Fruit fly (Drosophila melanogaster) ovary, adult (tissue): ENCODE results near the gene CG15429.

Experiments
- CG17801 ChIP-seq: fragments of 200-800 bp; optimal IDR thresholded peaks from 2 replicates; lab custom pipeline; 2019; ENCODE audit warnings: missing biosample characterization, mild to moderate bottlenecking, missing genetic modification characterization, moderate library complexity; ENCODE audit not compliant: partially characterized antibody

CG15429 gene

DNA sequence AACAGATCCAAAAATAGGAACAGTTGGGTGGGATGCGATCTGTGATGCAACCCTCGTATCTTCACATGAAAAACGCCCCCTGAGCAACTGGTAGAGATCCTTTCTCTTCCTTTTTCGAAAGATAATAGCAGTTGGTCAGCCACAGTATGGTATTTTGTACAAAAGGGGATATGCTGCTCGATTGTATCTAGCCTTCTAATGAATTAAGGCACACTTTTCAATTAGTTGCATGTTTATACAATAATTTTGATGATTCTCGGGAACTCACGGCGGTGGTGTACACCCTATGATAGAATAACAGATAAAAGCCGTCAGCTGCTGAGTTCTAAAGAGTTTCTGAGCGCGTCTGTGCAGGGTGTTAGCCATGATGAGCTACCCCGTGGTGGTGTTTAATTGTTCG lies 3.1 kb upstream of the CG15429 start:
- no peak for TF ChIP-seq CG17801 (GFP tag; lab: Kevin White, UChicago)

DNA sequence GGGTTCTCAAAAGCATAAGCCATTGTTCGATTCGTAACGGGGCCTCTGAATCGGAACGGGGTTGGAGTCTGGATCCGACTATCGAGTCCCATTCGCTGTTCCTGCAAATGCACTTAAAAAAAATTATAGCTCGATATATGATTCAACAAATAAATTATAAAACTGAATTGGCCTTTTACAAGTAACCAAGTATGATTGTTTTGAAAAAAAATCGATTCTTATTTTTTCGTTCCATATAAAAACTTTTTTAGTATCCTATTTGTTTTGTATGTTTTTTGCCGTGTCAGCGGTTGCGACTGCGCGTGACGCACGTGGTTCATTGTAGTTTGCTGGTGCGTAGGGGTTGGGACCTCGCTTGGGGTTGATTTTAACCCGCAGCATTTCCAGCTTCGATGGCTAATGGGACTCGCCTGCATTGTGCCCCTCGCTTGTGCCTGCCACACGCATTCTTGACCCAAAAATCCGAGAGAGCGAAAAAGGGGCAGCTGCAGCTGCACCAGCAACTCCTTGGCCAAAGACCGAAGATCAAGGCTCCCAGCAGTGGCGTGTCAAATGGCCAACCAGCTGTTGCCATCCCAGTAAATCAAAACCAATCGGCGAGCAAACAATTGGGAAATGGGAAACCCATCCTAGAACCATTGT lies 2.0 kb upstream of the CG15429 start:
- TF ChIP-seq CG17801 (GFP tag; lab: Kevin White, UChicago): no peak

DNA sequence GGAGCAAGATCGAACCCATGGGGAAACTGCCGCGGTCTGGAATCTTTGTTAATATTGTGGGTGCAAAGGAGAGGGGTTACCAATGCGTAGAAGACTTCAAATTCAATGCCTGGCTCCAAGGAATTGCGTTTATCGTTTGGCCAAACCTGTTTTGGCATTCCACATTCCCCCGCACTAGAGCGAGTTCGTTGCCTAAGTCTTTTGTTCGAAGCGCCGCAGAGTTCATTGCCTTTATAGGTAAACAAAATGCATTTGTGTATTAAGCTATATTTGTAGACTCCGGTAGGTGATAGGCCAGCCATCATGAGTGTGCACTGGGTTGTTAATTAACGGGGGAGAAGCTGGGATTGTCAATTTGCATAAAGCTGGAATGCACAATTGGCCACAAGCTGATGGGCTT lies 2.3 kb downstream of the CG15429 start:
- TF ChIP-seq CG17801 (GFP tag; lab: Kevin White, UChicago): no peak

DNA sequence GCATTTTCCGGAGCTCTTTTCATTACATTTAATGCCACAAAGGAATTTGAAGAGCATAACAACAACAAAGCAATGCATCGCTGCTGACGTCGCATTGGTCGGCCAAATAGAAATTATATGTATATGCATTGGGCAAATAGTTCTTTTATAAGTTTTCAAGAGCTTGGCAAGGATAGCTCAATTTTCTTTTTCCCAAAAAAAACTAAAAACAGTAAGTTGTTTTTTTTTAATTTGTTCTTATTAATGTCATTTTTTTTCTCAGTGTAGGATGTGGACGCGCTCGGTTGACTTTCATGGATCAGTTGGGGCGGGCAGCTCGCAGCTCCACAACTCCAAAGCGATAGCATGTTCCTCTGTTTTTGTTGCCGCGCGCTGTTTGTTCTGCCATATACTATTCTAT lies 6.4 kb downstream of the CG15429 start:
- TF ChIP-seq CG17801 (GFP tag; lab: Kevin White, UChicago): no peak

DNA sequence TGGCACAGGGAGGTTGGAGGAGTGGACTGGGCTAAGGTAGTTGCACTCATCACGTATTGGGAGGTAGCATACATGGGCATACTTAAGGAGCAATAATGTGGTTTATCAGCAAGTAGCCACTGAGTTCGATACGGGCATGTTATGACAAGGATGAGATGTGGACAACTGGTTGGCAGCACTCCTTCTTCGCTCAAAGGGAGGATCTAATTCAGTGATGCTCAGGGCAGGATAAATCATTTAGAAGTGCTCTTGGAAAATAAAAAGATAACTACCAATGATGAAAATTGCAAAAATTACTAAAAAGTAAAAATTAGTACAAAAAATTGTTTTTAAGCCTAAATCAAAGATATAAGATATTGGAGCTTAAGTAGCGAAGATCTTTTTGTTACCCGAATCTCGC lies 8.1 kb downstream of the CG15429 start:
- TF ChIP-seq CG17801 (GFP tag; lab: Kevin White, UChicago): no peak

DNA sequence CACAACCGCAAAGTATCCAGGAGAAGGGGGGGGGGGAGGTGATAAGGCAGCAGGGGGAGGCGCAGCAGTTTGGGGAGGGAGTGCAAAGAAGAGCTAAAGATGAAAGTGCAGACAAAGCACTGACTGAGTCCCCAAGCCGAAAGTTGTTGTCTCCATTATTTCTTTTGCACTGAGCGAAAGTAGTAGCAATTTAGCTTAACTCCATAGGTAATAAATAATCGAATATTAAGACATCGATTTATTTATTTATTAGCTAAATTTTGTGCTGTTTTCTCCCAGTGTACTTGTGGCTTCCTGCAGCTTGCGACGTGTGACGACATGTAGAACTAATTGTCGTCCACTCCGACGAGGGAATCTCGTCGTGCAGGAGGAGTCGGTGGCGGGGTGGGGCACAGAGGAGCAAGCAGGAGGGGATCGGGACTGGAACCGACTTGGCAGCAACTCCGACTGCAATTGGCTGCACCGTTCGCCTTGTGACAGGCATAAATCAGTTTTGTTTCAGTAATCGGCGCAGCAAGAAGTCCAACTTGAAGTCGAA lies 8.7 kb downstream of the CG15429 start, which contains the start of gene Traf4:
Gene Traf4 (plus strand): TSS at position 488 of the 538 bp plus-strand sequence.
- TF ChIP-seq CG17801 (GFP tag; lab: Kevin White, UChicago): no peak

DNA sequence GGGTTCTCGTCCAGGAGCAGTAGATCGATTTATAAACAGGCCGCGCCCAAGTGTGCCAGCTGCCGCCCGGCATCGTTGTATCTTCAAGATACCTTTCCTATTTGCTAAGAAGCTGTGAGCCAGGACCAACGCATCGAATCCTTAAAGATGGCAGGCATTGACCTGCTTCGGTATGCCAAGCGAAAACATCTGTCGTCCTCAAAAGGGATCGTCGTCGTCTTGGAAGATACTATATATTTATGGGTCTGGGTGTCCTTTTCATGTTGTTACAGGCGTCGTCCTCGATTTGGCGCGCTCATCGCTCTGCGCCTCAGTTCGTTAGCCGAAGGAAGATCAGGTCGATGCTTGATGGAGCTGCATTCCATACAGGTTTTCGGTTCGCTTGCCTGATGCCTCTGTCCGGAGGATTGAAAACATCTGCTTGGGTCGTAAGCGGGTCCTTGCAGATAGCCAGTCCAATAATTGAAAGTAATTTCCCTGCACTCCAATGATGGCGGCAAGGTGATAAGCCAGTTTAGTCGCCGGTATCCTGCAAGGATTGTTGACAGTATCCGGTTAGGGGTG lies 11.0 kb downstream of the CG15429 start:
- TF ChIP-seq CG17801 (GFP tag; lab: Kevin White, UChicago): no peak

DNA sequence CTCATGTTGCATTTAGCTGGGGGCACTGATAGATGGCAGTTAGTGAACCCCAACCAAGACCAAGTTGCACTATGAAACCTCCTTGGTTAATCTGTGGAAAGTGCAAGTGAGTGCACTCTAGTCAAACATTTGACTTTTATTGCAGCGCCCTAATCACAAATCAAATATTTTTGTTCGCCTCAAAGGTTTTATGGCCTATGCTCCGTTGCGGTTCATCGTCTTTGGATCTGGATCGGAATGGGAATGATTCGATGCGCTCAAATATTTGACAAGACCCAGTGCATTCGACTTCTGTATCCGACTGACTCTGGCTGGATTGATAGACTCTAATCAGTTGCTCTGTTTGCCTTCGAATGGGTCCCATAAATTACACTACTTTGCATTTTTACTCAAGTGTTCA lies 12.1 kb downstream of the CG15429 start:
- TF ChIP-seq CG17801 (GFP tag; lab: Kevin White, UChicago): no peak

DNA sequence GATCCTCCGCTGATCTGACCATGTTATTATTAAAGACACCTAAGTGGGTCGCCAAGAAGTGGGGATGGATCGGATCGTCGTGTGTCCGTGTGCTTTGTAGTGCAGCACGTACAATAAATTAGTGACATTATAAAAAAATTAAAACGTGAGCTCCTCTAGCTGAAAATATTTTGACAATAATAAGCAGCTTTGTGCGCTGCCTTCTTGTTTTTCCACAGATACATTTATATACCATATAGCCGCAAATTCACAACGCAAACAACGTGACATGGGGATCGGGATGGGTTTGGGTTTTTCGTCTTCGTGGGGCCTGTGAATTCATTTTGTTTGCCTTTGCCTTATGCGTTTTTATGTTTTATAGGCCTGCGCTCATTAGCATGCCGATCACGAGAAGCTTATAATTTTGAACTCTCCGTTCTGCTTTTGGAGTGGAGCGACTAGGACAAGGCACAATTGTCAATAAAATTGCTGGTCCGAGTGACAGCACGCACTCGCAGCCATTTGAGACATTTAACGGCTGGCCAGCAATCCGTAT lies 13.1 kb downstream of the CG15429 start:
- TF ChIP-seq CG17801 (GFP tag; lab: Kevin White, UChicago): no peak

DNA sequence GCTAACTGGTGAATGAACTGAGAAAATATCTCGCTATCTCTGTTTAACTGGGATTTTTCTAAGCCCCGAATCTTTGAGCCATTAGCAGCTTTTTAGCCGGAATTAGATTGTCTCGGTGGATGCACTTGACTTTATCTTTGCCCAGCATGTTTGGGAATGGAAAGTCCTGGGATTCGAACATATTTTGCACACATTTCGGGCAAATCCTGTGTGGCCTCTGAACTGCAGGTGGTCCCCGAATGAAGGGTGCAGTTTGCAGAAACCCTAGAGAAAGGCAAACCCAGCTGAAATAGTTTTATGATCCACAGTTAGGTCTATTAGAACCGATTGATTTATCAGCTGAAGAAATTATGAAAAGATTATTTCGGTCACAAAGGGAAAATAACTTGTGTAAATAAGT lies 13.9 kb downstream of the CG15429 start:
- TF ChIP-seq CG17801 (GFP tag; lab: Kevin White, UChicago): no peak

DNA sequence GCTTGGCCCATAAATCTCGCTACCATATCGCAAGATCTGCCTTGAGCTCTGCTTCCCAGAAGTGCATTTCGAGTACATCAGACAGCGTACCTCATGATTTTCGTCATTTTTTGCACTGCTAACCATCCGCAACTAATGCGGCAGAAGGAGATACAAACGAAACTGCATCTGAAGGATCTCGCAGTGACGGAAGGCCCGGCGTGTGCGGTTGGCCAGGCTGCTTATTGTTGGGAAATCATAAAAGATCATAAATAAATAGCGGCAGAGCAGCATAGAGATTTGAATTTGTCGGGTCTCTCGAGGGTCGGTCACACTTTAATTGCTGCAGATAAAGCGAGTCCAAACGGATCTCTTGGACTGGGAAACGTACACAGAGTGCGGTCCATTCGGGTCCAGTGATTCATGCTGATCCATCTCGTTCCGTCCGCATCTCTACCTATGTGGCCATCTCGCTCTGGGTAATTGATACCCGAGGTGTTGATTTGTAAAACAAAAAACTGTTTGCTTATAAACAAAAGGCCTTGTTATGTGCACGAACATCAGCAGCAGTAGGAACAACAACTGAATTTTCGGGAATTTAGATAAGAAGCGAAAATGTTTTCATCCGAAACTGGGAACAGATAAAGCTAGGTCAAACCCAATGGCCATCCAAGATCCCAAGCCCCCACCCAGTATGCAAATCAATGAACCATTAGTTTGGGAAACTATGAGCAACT lies 15.9 kb downstream of the CG15429 start:
- no peak for TF ChIP-seq CG17801 (GFP tag; lab: Kevin White, UChicago)

DNA sequence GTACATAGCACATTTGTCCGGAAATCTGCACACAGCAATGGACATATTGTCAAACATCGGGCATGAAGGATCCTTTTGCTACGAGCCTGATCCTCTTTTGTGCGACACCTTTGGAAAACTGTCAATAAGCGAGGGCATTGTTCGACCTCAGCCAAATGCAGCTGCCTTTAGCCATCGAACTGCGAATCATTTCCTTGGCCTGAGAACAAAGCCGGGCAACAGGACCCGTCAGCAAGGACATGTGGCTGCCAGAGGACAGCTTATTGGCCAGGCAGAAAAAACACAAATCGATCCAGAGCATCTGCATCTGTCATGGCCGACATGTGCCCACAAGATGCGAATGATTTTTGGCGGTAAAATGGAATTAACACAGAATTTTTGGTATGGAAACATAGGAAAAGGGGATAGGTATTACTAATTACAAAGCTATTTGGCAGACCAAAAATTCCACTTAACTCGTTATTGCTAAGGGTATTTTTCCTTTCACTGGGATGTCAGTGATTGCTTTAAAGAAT lies 17.3 kb downstream of the CG15429 start:
- TF ChIP-seq CG17801 (GFP tag; lab: Kevin White, UChicago): no peak

DNA sequence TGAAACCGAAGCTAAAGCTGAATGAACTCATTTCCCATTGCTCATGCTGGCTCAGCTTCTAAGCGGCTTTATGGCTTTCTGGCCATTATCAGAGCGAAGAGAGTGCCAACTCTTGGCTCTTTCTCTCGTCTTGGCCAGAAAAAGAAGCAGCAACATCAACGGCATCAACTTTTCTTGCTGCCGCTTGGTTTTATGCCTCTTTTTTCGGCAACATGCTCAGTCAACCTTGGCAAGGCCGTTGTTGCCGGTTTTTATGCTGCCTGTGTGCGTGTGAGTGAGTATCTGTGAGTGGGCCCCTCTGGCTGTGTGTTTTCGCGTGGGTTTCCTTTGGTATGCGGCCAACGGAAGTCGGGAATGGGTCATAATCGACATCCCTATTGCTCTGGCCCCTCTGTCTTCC lies 17.8 kb downstream of the CG15429 start:
- no peak for TF ChIP-seq CG17801 (GFP tag; lab: Kevin White, UChicago)

DNA sequence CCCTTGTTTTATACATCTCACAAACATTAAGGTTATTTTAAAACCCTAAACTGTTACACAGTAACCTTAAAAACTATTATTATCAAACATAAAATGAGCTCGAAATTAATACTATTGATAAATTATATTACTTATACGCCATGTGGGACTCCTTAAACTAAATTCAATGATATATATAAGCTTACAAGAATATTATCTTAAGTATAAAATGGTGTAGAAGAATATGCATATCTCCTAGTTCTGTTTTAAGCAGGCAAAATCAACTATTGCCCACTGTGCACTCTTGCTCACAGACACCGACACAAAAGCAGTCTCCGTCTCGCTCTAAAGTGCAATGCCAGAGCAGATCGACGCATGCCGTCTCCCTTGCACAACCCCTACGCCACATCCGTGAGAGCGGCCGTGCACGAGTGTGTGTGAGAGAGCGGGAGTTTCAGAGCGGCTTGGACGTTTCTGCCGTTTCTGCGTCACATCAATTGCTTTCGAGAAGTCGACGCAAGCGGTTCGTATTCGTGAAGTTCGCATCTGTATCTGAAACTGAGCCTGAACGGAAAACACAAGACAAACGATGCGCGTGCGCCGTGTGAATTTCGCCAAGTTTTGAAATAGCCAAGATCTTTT lies 18.9 kb downstream of the CG15429 start:
- TF ChIP-seq CG17801 (GFP tag; lab: Kevin White, UChicago): peak; percentile 36
